Worm (Caenorhabditis elegans) whole organism, L2 larva: ENCODE data around the gene dot-1.2.

Source experiments
- C34F6.9 ChIP-seq: fragments of 150-350 bp; optimal IDR thresholded peaks from 2 replicates; lab custom pipeline; 2014; ENCODE audit warnings: missing biosample characterization, missing genetic modification characterization
- R02D3.7 ChIP-seq: fragments of 150-350 bp; optimal IDR thresholded peaks from 2 replicates; lab custom pipeline; 2014; ENCODE audit warnings: missing biosample characterization, missing genetic modification characterization
- aly-2 ChIP-seq: fragments of 150-350 bp; optimal IDR thresholded peaks from 2 replicates; lab custom pipeline; 2014; ENCODE audit warnings: missing biosample characterization, missing genetic modification characterization
- ama-1 ChIP-seq: fragments of 150-350 bp; optimal IDR thresholded peaks from 2 replicates; lab custom pipeline; 2018; ENCODE audit warnings: inconsistent platforms
- blmp-1 ChIP-seq: sonication (generic microtip); optimal IDR thresholded peaks from 2 replicates; lab custom pipeline; 2017; ENCODE audit warnings: missing genetic modification characterization, mild to moderate bottlenecking, missing compliant biosample characterization, antibody characterized with exemption, moderate library complexity; ENCODE audit not compliant: insufficient read depth
- ceh-16 ChIP-seq: fragments of 150-350 bp; optimal IDR thresholded peaks from 2 replicates; lab custom pipeline; 2014; ENCODE audit warnings: missing biosample characterization, missing genetic modification characterization
- crh-2 ChIP-seq: sonication (generic microtip); optimal IDR thresholded peaks from 2 replicates; lab custom pipeline; 2017; ENCODE audit warnings: missing biosample characterization, missing genetic modification characterization
- dmd-4 ChIP-seq: sonication (generic microtip); optimal IDR thresholded peaks from 2 replicates; lab custom pipeline; 2017; ENCODE audit warnings: missing biosample characterization, missing genetic modification characterization
- elt-1 ChIP-seq: fragments of 150-350 bp; optimal IDR thresholded peaks from 2 replicates; lab custom pipeline; 2014; ENCODE audit warnings: missing biosample characterization, missing genetic modification characterization
- elt-3 ChIP-seq: sonication (generic microtip); optimal IDR thresholded peaks from 2 replicates; lab custom pipeline; 2017; ENCODE audit warnings: missing biosample characterization, missing genetic modification characterization
- gmeb-1 ChIP-seq: fragments of 150-350 bp; optimal IDR thresholded peaks from 2 replicates; lab custom pipeline; 2014; ENCODE audit warnings: missing biosample characterization, missing genetic modification characterization
- lin-11 ChIP-seq: fragments of 150-350 bp; sonication (generic microtip); optimal IDR thresholded peaks from 2 replicates; lab custom pipeline; 2014; ENCODE audit warnings: missing biosample characterization, missing genetic modification characterization, inconsistent platforms, mixed read lengths
- lin-13 ChIP-seq: fragments of 150-350 bp; optimal IDR thresholded peaks from 2 replicates; lab custom pipeline; 2014; ENCODE audit warnings: missing biosample characterization, missing genetic modification reagents, missing genetic modification characterization
- lin-39 ChIP-seq: fragments of 150-350 bp; optimal IDR thresholded peaks from 2 replicates; lab custom pipeline; 2014; ENCODE audit warnings: missing biosample characterization, missing genetic modification reagents, missing genetic modification characterization
- mbf-1 ChIP-seq: sonication (generic microtip); optimal IDR thresholded peaks from 2 replicates; lab custom pipeline; 2017; ENCODE audit warnings: missing biosample characterization, missing genetic modification characterization
- mdl-1 ChIP-seq, 2 experiments: fragments of 150-350 bp in 1 of 2; sonication (generic microtip) in 1 of 2; optimal IDR thresholded peaks; 2 replicates each; lab custom pipeline; 2017; ENCODE audit warnings: missing biosample characterization in 2 of 2, missing genetic modification characterization in 2 of 2
- nhr-10 ChIP-seq: sonication (generic microtip); optimal IDR thresholded peaks from 2 replicates; lab custom pipeline; 2017; ENCODE audit warnings: missing biosample characterization, missing genetic modification characterization
- nhr-11 ChIP-seq: fragments of 150-350 bp; optimal IDR thresholded peaks from 2 replicates; lab custom pipeline; 2014; ENCODE audit warnings: missing biosample characterization, missing genetic modification characterization
- nhr-12 ChIP-seq: fragments of 150-350 bp; optimal IDR thresholded peaks from 2 replicates; lab custom pipeline; 2014; ENCODE audit warnings: missing biosample characterization, missing genetic modification characterization
- nhr-23 ChIP-seq: fragments of 150-350 bp; optimal IDR thresholded peaks from 2 replicates; lab custom pipeline; 2014; ENCODE audit warnings: missing biosample characterization, missing genetic modification reagents, missing genetic modification characterization
- nhr-237 ChIP-seq: fragments of 150-350 bp; optimal IDR thresholded peaks from 2 replicates; lab custom pipeline; 2014; ENCODE audit warnings: missing biosample characterization, missing genetic modification characterization
- nhr-25 ChIP-seq: fragments of 150-350 bp; sonication (generic microtip); optimal IDR thresholded peaks from 3 replicates; lab custom pipeline; 2014; ENCODE audit warnings: missing biosample characterization, missing genetic modification characterization
- nhr-6 ChIP-seq: fragments of 150-350 bp; optimal IDR thresholded peaks from 2 replicates; lab custom pipeline; 2014; ENCODE audit warnings: missing biosample characterization, missing genetic modification characterization
- nhr-77 ChIP-seq: fragments of 150-350 bp; optimal IDR thresholded peaks from 2 replicates; lab custom pipeline; 2014; ENCODE audit warnings: missing biosample characterization, missing genetic modification characterization
- peb-1 ChIP-seq: fragments of 150-350 bp; optimal IDR thresholded peaks from 2 replicates; lab custom pipeline; 2014; ENCODE audit warnings: missing biosample characterization, missing genetic modification characterization
- sem-4 ChIP-seq: fragments of 150-350 bp; optimal IDR thresholded peaks from 2 replicates; lab custom pipeline; 2014; ENCODE audit warnings: missing biosample characterization, missing genetic modification reagents, missing genetic modification characterization
- snpc-4 ChIP-seq: fragments of 150-350 bp; optimal IDR thresholded peaks from 2 replicates; lab custom pipeline; 2014; ENCODE audit warnings: missing biosample characterization, missing genetic modification characterization
- unc-55 ChIP-seq: fragments of 150-350 bp; sonication (generic microtip); optimal IDR thresholded peaks from 3 replicates; lab custom pipeline; 2014; ENCODE audit warnings: missing biosample characterization, missing genetic modification reagents, missing genetic modification characterization
- zag-1 ChIP-seq: fragments of 150-350 bp; optimal IDR thresholded peaks from 2 replicates; lab custom pipeline; 2014; ENCODE audit warnings: missing biosample characterization, missing genetic modification characterization
- ztf-1 ChIP-seq: fragments of 200-800 bp; sonication (Bioruptor generic); conservative IDR thresholded peaks from 2 replicates; pipeline ENCODE4 v1.3.6; 2022; ENCODE audit warnings: missing genetic modification characterization, missing compliant biosample characterization
- ztf-11 ChIP-seq: sonication (generic microtip); optimal IDR thresholded peaks from 2 replicates; lab custom pipeline; 2017; ENCODE audit warnings: missing biosample characterization, missing genetic modification characterization

Gene dot-1.2

DNA sequence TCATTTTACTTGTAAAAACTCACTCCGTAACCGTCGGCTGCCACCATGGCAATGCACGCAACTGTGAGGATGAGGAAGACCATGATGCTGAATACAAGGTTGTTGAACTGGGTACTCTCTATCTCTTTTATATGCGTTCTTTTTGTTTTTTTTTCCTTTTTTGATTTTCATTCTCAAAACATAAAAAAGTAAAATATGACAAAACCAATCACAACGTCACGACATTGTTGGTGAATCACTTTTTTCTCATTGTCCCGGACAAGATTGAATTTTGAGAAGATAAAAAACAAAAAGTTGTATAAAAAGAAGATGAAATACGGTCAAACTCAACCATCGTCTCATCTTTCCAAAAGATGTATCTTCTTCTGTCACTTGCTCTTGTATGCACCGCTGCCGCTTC, 13.6 kb upstream of the dot-1.2 start, which contains the start of the genes Y62H9A.5 and ule-5:
Gene Y62H9A.5 (minus strand): TSS at position 101 of the 400 bp plus-strand sequence.
Gene ule-5 (plus strand): TSS at position 328 of the 400 bp plus-strand sequence.
- TF ChIP-seq snpc-4 (tag; lab: Kevin White, UChicago) (no peak), ztf-1 (no peak), nhr-11 (tag; lab: Kevin White, UChicago) (no peak)

DNA sequence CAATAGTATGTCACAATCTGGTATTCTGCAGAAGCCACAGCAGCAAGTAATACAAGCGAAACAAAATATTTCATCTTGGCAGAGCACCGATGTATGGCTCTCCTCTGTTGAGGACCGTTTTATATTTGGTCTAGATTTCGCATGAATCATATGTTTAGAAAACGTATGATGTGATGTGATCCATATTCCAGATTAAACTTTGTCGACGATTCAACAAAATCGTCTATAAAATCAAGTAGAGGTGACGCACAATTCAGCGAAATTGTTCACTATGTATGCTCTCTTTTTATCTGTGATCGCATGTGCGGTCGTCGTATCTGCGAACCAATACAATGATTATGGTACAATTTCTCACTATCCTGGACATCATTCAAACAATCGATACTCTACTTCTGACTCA, 10.7 kb upstream of the dot-1.2 start, which contains the start of the genes Y62H9A.3 and Y62H9A.4:
Gene Y62H9A.3 (minus strand): TSS at position 101 of the 400 bp plus-strand sequence.
Gene Y62H9A.4 (plus strand): TSS at position 256 of the 400 bp plus-strand sequence.
- TF ChIP-seq snpc-4 (tag; lab: Kevin White, UChicago) (no peak), blmp-1 (tag; lab: Kevin White, UChicago) (no peak), ama-1 (lab: Kevin White, UChicago) (no peak), nhr-12 (no peak), nhr-77 (tag; lab: Kevin White, UChicago) (no peak), ztf-1 (no peak), nhr-237 (tag; lab: Kevin White, UChicago) (no peak)

DNA sequence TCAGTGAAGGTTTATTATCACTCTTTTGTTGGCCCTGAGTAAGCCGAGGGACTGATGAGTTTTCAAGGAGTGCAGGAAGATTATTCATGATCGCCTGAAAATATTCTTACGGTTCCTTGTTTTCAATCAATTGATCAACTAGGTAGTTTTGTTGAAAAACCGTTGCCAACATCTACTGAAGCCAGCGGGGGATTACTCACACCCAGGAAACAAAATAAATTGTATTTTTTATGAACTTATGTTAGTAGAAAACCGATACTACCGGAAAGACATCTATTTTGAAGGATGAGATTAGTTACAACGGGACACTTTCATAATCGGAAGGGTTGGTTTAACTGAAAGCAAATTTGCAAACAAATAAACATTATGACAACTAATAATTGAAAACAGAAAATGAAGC, 8.9 kb upstream of the dot-1.2 start, which contains the start of gene Y62H9A.2:
Gene Y62H9A.2 (minus strand): TSS at position 101 of the 400 bp plus-strand sequence.
- TF ChIP-seq elt-3 (tag; lab: Kevin White, UChicago) (no peak), unc-55 (GFP tag; lab: Kevin White, UChicago) (no peak), sem-4 (tag; lab: Kevin White, UChicago) (no peak), nhr-12 (no peak), nhr-77 (tag; lab: Kevin White, UChicago) (no peak), C34F6.9 (no peak), gmeb-1 (no peak), zag-1 (no peak), nhr-23 (tag; lab: Kevin White, UChicago) (no peak), snpc-4 (tag; lab: Kevin White, UChicago) (no peak), crh-2 (no peak), nhr-25 (tag; lab: Kevin White, UChicago) (no peak), mbf-1 (tag; lab: Kevin White, UChicago) (no peak), lin-13 (GFP tag; lab: Kevin White, UChicago) (no peak), R02D3.7 (no peak), peb-1 (no peak), ztf-11 (tag; lab: Kevin White, UChicago) (no peak), dmd-4 (tag; lab: Kevin White, UChicago) (no peak), aly-2 (tag; lab: Kevin White, UChicago) (no peak), nhr-6 (no peak)

DNA sequence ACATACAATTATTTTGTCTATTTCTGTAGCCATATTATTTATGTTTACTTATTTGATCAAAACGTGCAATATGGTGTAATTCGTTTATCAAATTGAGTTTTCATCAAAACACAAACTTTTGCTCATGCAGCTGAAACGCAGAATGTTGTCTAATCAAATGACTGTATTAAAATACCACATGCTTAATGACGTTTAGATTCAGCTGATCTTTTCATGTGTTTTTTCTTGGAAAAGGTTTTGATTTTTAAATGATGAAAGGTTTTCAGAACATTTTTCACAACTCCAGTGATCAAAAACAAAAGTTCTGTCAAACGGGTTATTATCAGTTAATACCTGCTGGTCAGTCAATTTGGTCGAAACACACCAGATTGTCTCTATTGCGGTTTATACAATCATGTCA, 6.1 kb upstream of the dot-1.2 start, which contains the start of gene Y62H9A.1:
Gene Y62H9A.1 (plus strand): TSS at position 282 of the 400 bp plus-strand sequence.
- TF ChIP-seq R02D3.7 (no peak), mdl-1 (tag; optimal IDR thresholded peaks at IDR 0.05; lab: Kevin White, UChicago) (no peak), lin-39 (no peak), nhr-25 (tag; lab: Kevin White, UChicago) (no peak), ceh-16 (no peak), elt-3 (tag; lab: Kevin White, UChicago) (no peak), ztf-1 (no peak)
- TF ChIP-seq, all 48 proteins: peak for 0

DNA sequence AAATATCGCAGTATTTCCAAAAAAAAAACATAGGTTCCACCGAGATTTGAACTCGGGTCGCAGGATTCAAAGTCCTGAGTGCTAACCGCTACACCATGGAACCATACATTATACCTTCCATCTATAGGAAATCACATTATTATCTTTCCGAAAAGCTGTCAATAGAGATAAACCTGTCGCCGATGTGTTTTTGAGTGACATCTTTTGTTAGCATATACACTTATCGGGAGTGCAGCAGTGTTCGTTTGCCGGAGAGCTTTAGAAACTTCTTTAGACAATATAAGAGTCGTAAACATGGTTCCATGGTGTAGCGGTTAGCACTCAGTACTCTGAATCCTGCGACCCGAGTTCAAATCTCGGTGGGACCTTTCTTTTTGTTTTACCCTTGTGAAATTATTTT, 3.0 kb upstream of the dot-1.2 start:
- TF ChIP-seq lin-11 (tag; lab: Kevin White, UChicago) (no peak), nhr-11 (tag; lab: Kevin White, UChicago) (no peak), elt-1 (tag; lab: Kevin White, UChicago) (no peak), C34F6.9 (no peak)
- TF ChIP-seq, all 48 proteins: peak for 0

DNA sequence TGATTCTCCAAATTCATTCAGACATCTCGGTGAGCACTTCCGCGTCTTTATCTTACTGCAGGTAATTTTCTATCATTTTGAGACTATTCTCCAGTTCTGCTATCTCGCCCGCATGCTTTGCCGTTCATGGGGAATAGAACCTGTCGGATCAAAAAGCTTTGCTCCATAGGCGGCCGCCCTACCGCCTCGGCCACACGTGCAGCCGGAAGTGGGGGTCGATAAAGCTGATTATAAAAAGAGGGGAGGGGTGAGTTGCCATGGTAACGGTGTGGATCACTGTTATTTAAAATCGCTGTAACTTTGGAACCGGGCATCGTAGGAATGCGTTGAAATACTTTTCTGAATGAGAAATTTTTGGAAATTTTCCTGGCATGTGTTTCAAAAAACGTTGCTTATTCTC, 1.2 kb upstream of the dot-1.2 start:
- TF ChIP-seq gmeb-1 (no peak), ceh-16 (no peak), zag-1 (no peak), nhr-77 (tag; lab: Kevin White, UChicago) (no peak), nhr-237 (tag; lab: Kevin White, UChicago) (no peak), nhr-10 (tag; lab: Kevin White, UChicago) (no peak), dmd-4 (tag; lab: Kevin White, UChicago) (no peak), aly-2 (tag; lab: Kevin White, UChicago) (no peak), nhr-11 (tag; lab: Kevin White, UChicago) (no peak)
